Worm (Caenorhabditis elegans): ENCODE measurements around the gene grl-18.

ce11 chrV:5525208-5525607 lies 36.5 kb upstream of the grl-18 start:
- TF ChIP-seq him-1 (tag; optimal IDR thresholded peaks at IDR 0.05) (no peak), dao-5 (tag; optimal IDR thresholded peaks at IDR 0.05) (no peak)

Data from whole organism, L4/young adult.